Fruit fly (Drosophila melanogaster) whole organism, prepupa: ENCODE results near the gene Dnaaf6.

Experiments
- CG10631 ChIP-seq: fragments of 200-800 bp; sonication (Bioruptor generic); optimal IDR thresholded peaks from 2 replicates; lab custom pipeline; 2016; ENCODE audit warnings: missing biosample characterization, missing genetic modification characterization
- CG11762 ChIP-seq: fragments of 200-800 bp; sonication (Bioruptor generic); optimal IDR thresholded peaks from 3 replicates; lab custom pipeline; 2016; ENCODE audit warnings: missing biosample characterization, missing genetic modification characterization; ENCODE audit not compliant: insufficient read depth
- CG11902 ChIP-seq: fragments of 200-800 bp; sonication (Bioruptor generic); optimal IDR thresholded peaks from 3 replicates; lab custom pipeline; 2016; ENCODE audit warnings: missing biosample characterization, missing genetic modification characterization
- CG15336 ChIP-seq: fragments of 200-800 bp; sonication (Bioruptor generic); IDR thresholded peaks from 2 replicates; pipeline ENCODE4 v1.3.6; 2022; ENCODE audit warnings: missing biosample characterization, missing genetic modification characterization
- CG1621 ChIP-seq: fragments of 200-800 bp; sonication (Bioruptor generic); optimal IDR thresholded peaks from 3 replicates; lab custom pipeline; 2018; ENCODE audit warnings: missing biosample characterization, mild to moderate bottlenecking, missing genetic modification characterization
- CG31627 ChIP-seq: fragments of 200-800 bp; sonication (Bioruptor generic); optimal IDR thresholded peaks from 3 replicates; lab custom pipeline; 2016; ENCODE audit warnings: missing biosample characterization, missing genetic modification characterization
- CG32006 ChIP-seq: fragments of 200-800 bp; sonication (Bioruptor generic); optimal IDR thresholded peaks from 3 replicates; lab custom pipeline; 2017; ENCODE audit warnings: missing biosample characterization, mild to moderate bottlenecking, missing genetic modification characterization
- CG3919 ChIP-seq: fragments of 200-800 bp; sonication (Bioruptor generic); optimal IDR thresholded peaks from 3 replicates; lab custom pipeline; 2016; ENCODE audit warnings: missing biosample characterization, missing genetic modification characterization
- CG6163 ChIP-seq: fragments of 200-800 bp; sonication (Bioruptor generic); IDR thresholded peaks from 3 replicates; pipeline ENCODE4 v1.3.6; 2022; ENCODE audit warnings: missing biosample characterization, missing genetic modification characterization
- CG6276 ChIP-seq: fragments of 200-800 bp; sonication (Bioruptor generic); optimal IDR thresholded peaks from 2 replicates; lab custom pipeline; 2017; ENCODE audit warnings: missing biosample characterization, mild to moderate bottlenecking, missing genetic modification characterization
- CG6792 ChIP-seq: fragments of 200-800 bp; sonication (Bioruptor generic); optimal IDR thresholded peaks from 3 replicates; lab custom pipeline; 2016; ENCODE audit warnings: missing biosample characterization, missing genetic modification characterization
- CG6808 ChIP-seq: fragments of 200-800 bp; sonication (Bioruptor generic); optimal IDR thresholded peaks from 3 replicates; lab custom pipeline; 2017; ENCODE audit warnings: missing biosample characterization, missing genetic modification characterization, mild to moderate bottlenecking, moderate library complexity, missing genetic modification reagents
- CG6854 ChIP-seq: fragments of 200-800 bp; sonication (Bioruptor generic); optimal IDR thresholded peaks from 2 replicates; lab custom pipeline; 2017; ENCODE audit warnings: missing biosample characterization, mild to moderate bottlenecking, missing genetic modification characterization
- CG7368 ChIP-seq: fragments of 200-800 bp; sonication (Bioruptor generic); optimal IDR thresholded peaks from 3 replicates; lab custom pipeline; 2016; ENCODE audit warnings: missing biosample characterization, missing genetic modification characterization
- CG8119 ChIP-seq: fragments of 200-800 bp; sonication (Bioruptor generic); IDR thresholded peaks from 3 replicates; pipeline ENCODE4 v1.3.6; 2022; ENCODE audit warnings: missing biosample characterization, missing genetic modification characterization
- CG8319 ChIP-seq: fragments of 200-800 bp; sonication (Bioruptor generic); optimal IDR thresholded peaks from 3 replicates; lab custom pipeline; 2016; ENCODE audit warnings: missing biosample characterization, missing genetic modification characterization
- CG8632 ChIP-seq: fragments of 200-800 bp; sonication (Bioruptor generic); optimal IDR thresholded peaks from 3 replicates; lab custom pipeline; 2016; ENCODE audit warnings: missing biosample characterization, missing genetic modification characterization
- CG9139 ChIP-seq: fragments of 200-800 bp; sonication (Bioruptor generic); optimal IDR thresholded peaks from 3 replicates; lab custom pipeline; 2017; ENCODE audit warnings: missing biosample characterization, mild to moderate bottlenecking, missing genetic modification characterization
- Eip75B ChIP-seq: fragments of 200-800 bp; sonication (Bioruptor generic); optimal IDR thresholded peaks from 3 replicates; lab custom pipeline; 2016; ENCODE audit warnings: missing biosample characterization, missing genetic modification characterization
- Eip78C ChIP-seq: fragments of 200-800 bp; sonication (Bioruptor generic); peaks from one replicate; lab custom pipeline; 2016; ENCODE audit warnings: missing biosample characterization, missing genetic modification characterization
- Eip93F ChIP-seq: fragments of 200-800 bp; sonication (Bioruptor generic); optimal IDR thresholded peaks from 2 replicates; lab custom pipeline; 2016; ENCODE audit warnings: missing biosample characterization, mild to moderate bottlenecking, missing genetic modification characterization
- Ets21C ChIP-seq: fragments of 200-800 bp; sonication (Bioruptor generic); optimal IDR thresholded peaks from 3 replicates; lab custom pipeline; 2016; ENCODE audit warnings: missing biosample characterization, missing genetic modification characterization
- Gug ChIP-seq: fragments of 200-800 bp; sonication (Bioruptor generic); IDR thresholded peaks from 2 replicates; pipeline ENCODE4 v1.3.6; 2022; ENCODE audit warnings: missing biosample characterization, missing genetic modification characterization
- Hr38 ChIP-seq: sonication (Bioruptor generic); optimal IDR thresholded peaks from 2 replicates; lab custom pipeline; 2016; ENCODE audit warnings: missing biosample characterization, missing genetic modification characterization
- Hr39 ChIP-seq: fragments of 200-800 bp; sonication (Bioruptor generic); optimal IDR thresholded peaks from 2 replicates; lab custom pipeline; 2016; ENCODE audit warnings: missing biosample characterization, missing genetic modification characterization
- Lpt ChIP-seq: fragments of 200-800 bp; sonication (Bioruptor generic); optimal IDR thresholded peaks from 3 replicates; lab custom pipeline; 2016; ENCODE audit warnings: missing biosample characterization, missing genetic modification characterization
- OdsH ChIP-seq: fragments of 200-800 bp; sonication (Bioruptor generic); optimal IDR thresholded peaks from 3 replicates; lab custom pipeline; 2016; ENCODE audit warnings: missing biosample characterization, missing genetic modification characterization
- Sox102F ChIP-seq: fragments of 200-800 bp; sonication (Bioruptor generic); optimal IDR thresholded peaks from 2 replicates; lab custom pipeline; 2016; ENCODE audit warnings: missing biosample characterization, mild to moderate bottlenecking, missing genetic modification characterization
- Sox14 ChIP-seq: fragments of 200-800 bp; sonication (Bioruptor generic); optimal IDR thresholded peaks from 3 replicates; lab custom pipeline; 2016; ENCODE audit warnings: missing biosample characterization, missing genetic modification characterization
- Sox15 ChIP-seq: fragments of 200-800 bp; sonication (Bioruptor generic); optimal IDR thresholded peaks from 3 replicates; lab custom pipeline; 2016; ENCODE audit warnings: missing biosample characterization, missing genetic modification characterization
- achi ChIP-seq: fragments of 200-800 bp; sonication (Bioruptor generic); optimal IDR thresholded peaks from 3 replicates; lab custom pipeline; 2016; ENCODE audit warnings: missing biosample characterization, missing genetic modification characterization
- cyc ChIP-seq: fragments of 200-800 bp; sonication (Bioruptor generic); optimal IDR thresholded peaks from 3 replicates; lab custom pipeline; 2016; ENCODE audit warnings: missing biosample characterization, missing genetic modification characterization
- dsx ChIP-seq: fragments of 200-800 bp; optimal IDR thresholded peaks from 3 replicates; lab custom pipeline; 2019; ENCODE audit warnings: missing biosample characterization, mild to moderate bottlenecking, missing genetic modification characterization, moderate library complexity; ENCODE audit not compliant: poor library complexity, severe bottlenecking
- esn ChIP-seq: fragments of 200-800 bp; sonication (Bioruptor generic); optimal IDR thresholded peaks from 2 replicates; lab custom pipeline; 2016; ENCODE audit warnings: missing biosample characterization, mild to moderate bottlenecking, missing genetic modification characterization, moderate library complexity
- fd85E ChIP-seq: fragments of 200-800 bp; sonication (Bioruptor generic); optimal IDR thresholded peaks from 3 replicates; lab custom pipeline; 2016; ENCODE audit warnings: missing biosample characterization, missing genetic modification characterization
- fkh ChIP-seq: fragments of 200-800 bp; sonication (Bioruptor generic); optimal IDR thresholded peaks from 3 replicates; lab custom pipeline; 2017; ENCODE audit warnings: missing biosample characterization, mild to moderate bottlenecking, missing genetic modification characterization, moderate library complexity
- lz ChIP-seq: fragments of 200-800 bp; sonication (Bioruptor generic); optimal IDR thresholded peaks from 3 replicates; lab custom pipeline; 2016; ENCODE audit warnings: missing biosample characterization, missing genetic modification characterization
- net ChIP-seq: fragments of 200-800 bp; sonication (Bioruptor generic); optimal IDR thresholded peaks from 3 replicates; lab custom pipeline; 2016; ENCODE audit warnings: missing biosample characterization, missing genetic modification characterization
- pdm3 ChIP-seq: fragments of 200-800 bp; sonication (Bioruptor generic); optimal IDR thresholded peaks from 3 replicates; lab custom pipeline; 2016; ENCODE audit warnings: missing biosample characterization, missing genetic modification characterization
- salr ChIP-seq, 2 experiments: fragments of 200-800 bp; sonication (Bioruptor generic); optimal IDR thresholded peaks; 3 replicates each; lab custom pipeline; 2016 to 2018; ENCODE audit warnings: missing biosample characterization in 2 of 2, missing genetic modification characterization in 2 of 2, mild to moderate bottlenecking in 1 of 2
- ss ChIP-seq, 2 experiments: fragments of 200-800 bp; sonication (Bioruptor generic); optimal IDR thresholded peaks; 2 replicates in 1 of 2; 3 replicates in 1 of 2; lab custom pipeline; 2017 to 2018; ENCODE audit warnings: mild to moderate bottlenecking in 2 of 2, missing biosample characterization in 2 of 2, missing genetic modification characterization in 2 of 2, moderate library complexity in 1 of 2
- svp ChIP-seq: fragments of 200-800 bp; sonication (Bioruptor generic); peaks from one replicate; lab custom pipeline; 2016; ENCODE audit warnings: missing biosample characterization, missing genetic modification characterization
- topi ChIP-seq: fragments of 200-800 bp; sonication (Bioruptor generic); optimal IDR thresholded peaks from 3 replicates; lab custom pipeline; 2016; ENCODE audit warnings: missing biosample characterization, missing genetic modification characterization
- vri ChIP-seq: fragments of 200-800 bp; sonication (Bioruptor generic); optimal IDR thresholded peaks from 3 replicates; lab custom pipeline; 2016; ENCODE audit warnings: missing biosample characterization, mild to moderate bottlenecking, missing genetic modification characterization

Gene Dnaaf6

dm6 chr3L:14634773-14635563, 49.6 kb upstream of the Dnaaf6 start (continued):
- TF ChIP-seq CG32006 (GFP tag; lab: Kevin White, UChicago) (peak; percentile 42), Eip93F (GFP tag; lab: Kevin White, UChicago) (peak; percentile 39), CG8632 (GFP tag; lab: Kevin White, UChicago) (peak; percentile 89), salr (GFP tag; optimal IDR thresholded peaks at IDR 0.05; lab: Kevin White, UChicago) (peak; percentile 30 to 54), cyc (GFP tag; lab: Kevin White, UChicago) (peak; percentile 85), ss (GFP tag; optimal IDR thresholded peaks at IDR 0.05; lab: Kevin White, UChicago) (peak; percentile 65 to 88), Eip75B (peak; percentile 72), fkh (peak; percentile 64), Sox14 (peak; percentile 65), CG10631 (peak; percentile 77), fd85E (no peak), CG3919 (GFP tag; lab: Kevin White, UChicago) (peak; percentile 80), achi (GFP tag; lab: Kevin White, UChicago) (peak; percentile 81), CG1621 (tag; lab: Kevin White, UChicago) (peak; percentile 55), CG6276 (GFP tag; lab: Kevin White, UChicago) (no peak), CG15336 (GFP tag; lab: Robert Waterston, UW) (peak; percentile 51), Hr39 (GFP tag; lab: Kevin White, UChicago) (peak; percentile 63), Sox15 (peak; percentile 74), vri (GFP tag; lab: Kevin White, UChicago) (peak; percentile 58)
- TF ChIP-seq, all 60 proteins: peak for 53

- TF ChIP-seq fd85E: no peak
- no peak for TF ChIP-seq Sox15
- no peak for TF ChIP-seq CG6808 (GFP tag; lab: Kevin White, UChicago)
- TF ChIP-seq CG7368 (GFP tag; lab: Kevin White, UChicago): no peak
- no peak for TF ChIP-seq CG15336 (GFP tag; lab: Robert Waterston, UW)
- no peak for TF ChIP-seq salr (GFP tag; optimal IDR thresholded peaks at IDR 0.05; lab: Kevin White, UChicago)
- TF ChIP-seq Sox14: no peak
- no peak for TF ChIP-seq CG11762
- TF ChIP-seq CG6163: no peak
- TF ChIP-seq CG6792: no peak
Observed at dm6 chr3L:14635564-14635937, 49.0 kb upstream of the Dnaaf6 start.

- TF ChIP-seq Eip75B: peak; percentile 95
- peak; percentile 60 for TF ChIP-seq Eip93F (GFP tag; lab: Kevin White, UChicago)
- peak; percentile 94 for TF ChIP-seq esn
- peak; percentile 89 for TF ChIP-seq net (GFP tag; lab: Kevin White, UChicago)
- TF ChIP-seq CG6854 (GFP tag; lab: Kevin White, UChicago): peak; percentile 84
- TF ChIP-seq pdm3 (GFP tag; lab: Kevin White, UChicago): peak; percentile 92
- TF ChIP-seq CG8119 (GFP tag; lab: Robert Waterston, UW): peak; percentile 94
- peak; percentile 88 for TF ChIP-seq dsx (GFP tag; lab: Kevin White, UChicago)
- peak; percentile 86 for TF ChIP-seq CG1621 (tag; lab: Kevin White, UChicago)
- peak; percentile 72 for TF ChIP-seq Ets21C (GFP tag; lab: Kevin White, UChicago)
- TF ChIP-seq CG6792: peak; percentile 94
- TF ChIP-seq Hr38: no peak
- TF ChIP-seq svp (GFP tag; lab: Kevin White, UChicago): peak; percentile 95
- TF ChIP-seq vri (GFP tag; lab: Kevin White, UChicago): peak; percentile 83
- peak; percentile 80 for TF ChIP-seq fd85E
- TF ChIP-seq CG8632 (GFP tag; lab: Kevin White, UChicago): peak; percentile 91
- peak; percentile 85 for TF ChIP-seq CG31627
- TF ChIP-seq topi: peak; percentile 92
- peak; percentile 90 for TF ChIP-seq lz
- peak; percentile 91 for TF ChIP-seq CG6808 (GFP tag; lab: Kevin White, UChicago)
- TF ChIP-seq Lpt (GFP tag; lab: Kevin White, UChicago): peak; percentile 89
- TF ChIP-seq OdsH (GFP tag; lab: Kevin White, UChicago): peak; percentile 91
- TF ChIP-seq CG8319: peak; percentile 88
- peak; percentile 85 for TF ChIP-seq CG9139 (GFP tag; lab: Kevin White, UChicago)
- TF ChIP-seq Sox15: peak; percentile 83
- peak; percentile 98 for TF ChIP-seq Eip78C (GFP tag; lab: Kevin White, UChicago)
- TF ChIP-seq Sox14: peak; percentile 91
- peak; percentile 83 for TF ChIP-seq CG6276 (GFP tag; lab: Kevin White, UChicago)
- TF ChIP-seq Gug: peak; percentile 88
- peak; percentile 90 for TF ChIP-seq Sox102F (GFP tag; lab: Kevin White, UChicago)
- TF ChIP-seq fkh: no peak
- TF ChIP-seq Hr39 (GFP tag; lab: Kevin White, UChicago): peak; percentile 82
- peak; percentile 95 for TF ChIP-seq CG10631
- peak; percentile 85 for TF ChIP-seq CG11902 (GFP tag; lab: Kevin White, UChicago)
Observed at dm6 chr3L:14636740-14637189, 47.8 kb upstream of the Dnaaf6 start.
